Fruit fly (Drosophila melanogaster): ENCODE data around the gene CG13847.

Gene CG13847

DNA sequence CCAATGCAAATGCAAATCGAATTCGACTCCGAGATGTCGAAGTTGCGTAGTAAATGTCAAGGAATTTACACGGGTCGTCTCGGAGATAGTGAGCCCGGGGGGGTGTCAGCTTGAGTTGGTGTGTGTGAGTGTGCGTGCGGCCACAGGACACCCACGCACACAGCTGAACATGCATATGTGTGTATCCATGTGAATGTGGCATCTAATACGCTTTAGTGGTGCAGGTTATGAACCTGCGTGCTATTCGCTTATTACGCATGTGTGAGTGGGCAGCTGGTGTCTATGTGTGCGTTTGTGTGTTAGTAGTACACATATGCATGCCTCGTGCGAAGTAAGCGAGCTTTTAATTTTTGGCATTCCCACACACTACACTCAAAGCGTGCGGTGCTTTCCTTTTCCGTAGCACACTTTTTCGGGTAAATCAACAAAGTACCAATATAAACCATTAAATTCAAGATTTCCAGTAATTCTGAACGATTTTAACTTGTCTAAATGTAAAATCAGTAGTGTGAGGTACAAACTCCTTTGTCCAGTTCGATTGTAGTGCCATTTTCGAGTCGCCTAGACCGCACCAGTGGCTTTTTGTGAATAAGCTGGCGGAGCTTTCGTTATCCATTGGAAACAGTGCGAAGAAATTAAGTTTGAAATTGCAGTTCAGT, 33.0 kb upstream of the CG13847 start (continued):
- peak; percentile 80 for TF ChIP-seq CG8944 (GFP tag; optimal IDR thresholded peaks at IDR 0.05)
- TF ChIP-seq CG3407 (GFP tag; optimal IDR thresholded peaks at IDR 0.05) = peak; percentile 47
- peak; percentile 72 for TF ChIP-seq Hey (tag; optimal IDR thresholded peaks at IDR 0.05)
- TF ChIP-seq CG6654 (GFP tag; optimal IDR thresholded peaks at IDR 0.05) = peak; percentile 36
- TF ChIP-seq CG6272 (GFP tag; IDR thresholded peaks at IDR 0.05) = peak; percentile 74
- peak; percentile 81 for TF ChIP-seq CG12299 (tag; optimal IDR thresholded peaks at IDR 0.05)
- TF ChIP-seq CG7786 (GFP tag; optimal IDR thresholded peaks at IDR 0.05) = peak; percentile 87
- TF ChIP-seq knrl (GFP tag; IDR thresholded peaks at IDR 0.05; ENCODE audit: partially characterized antibody) = no peak
- peak; percentile 41 for TF ChIP-seq CG7928 (GFP tag; optimal IDR thresholded peaks at IDR 0.05)
- TF ChIP-seq CG31388 (GFP tag; optimal IDR thresholded peaks at IDR 0.05) = peak; percentile 67
- TF ChIP-seq CG9876 (GFP tag; optimal IDR thresholded peaks at IDR 0.05) = peak; percentile 80
- TF ChIP-seq slp2 (GFP tag; optimal IDR thresholded peaks at IDR 0.05) = peak; percentile 85
- no peak for TF ChIP-seq CG17568 (GFP tag; optimal IDR thresholded peaks at IDR 0.05)
- TF ChIP-seq Sry-δ (GFP tag; optimal IDR thresholded peaks at IDR 0.05) = peak; percentile 39
- TF ChIP-seq Bteb2 (GFP tag; optimal IDR thresholded peaks at IDR 0.05) = peak; percentile 79
- peak; percentile 72; the same call in 2 of the 3 replicates for TF ChIP-seq ase (GFP tag; IDR thresholded peaks at IDR 0.05)
- TF ChIP-seq CG10147 (GFP tag; optimal IDR thresholded peaks at IDR 0.05) = peak; percentile 89
- TF ChIP-seq CG11085 (GFP tag; IDR thresholded peaks at IDR 0.05) = peak; percentile 57
- TF ChIP-seq gsb-n (tag; optimal IDR thresholded peaks at IDR 0.05) = peak; percentile 53
- TF ChIP-seq CG4328 (GFP tag; optimal IDR thresholded peaks at IDR 0.05) = peak; percentile 65
- no peak for TF ChIP-seq CG14860 (GFP tag; IDR thresholded peaks at IDR 0.05; ENCODE audit: partially characterized antibody)
- peak; percentile 46 for TF ChIP-seq Gsc (GFP tag; IDR thresholded peaks at IDR 0.05)
- TF ChIP-seq CG13624 (GFP tag; optimal IDR thresholded peaks at IDR 0.05) = peak; percentile 89
- TF ChIP-seq psq (GFP tag; optimal IDR thresholded peaks at IDR 0.05) = no peak
- no peak for TF ChIP-seq dmrt11E (tag; optimal IDR thresholded peaks at IDR 0.05)
- peak; percentile 65 for TF ChIP-seq exex (tag; optimal IDR thresholded peaks at IDR 0.05)
- peak; percentile 78 for TF ChIP-seq CG7372 (GFP tag; IDR thresholded peaks at IDR 0.05)
- peak; percentile 87 for TF ChIP-seq CoRest (tag; optimal IDR thresholded peaks at IDR 0.05)
- no peak for TF ChIP-seq unc-4 (GFP tag; IDR thresholded peaks at IDR 0.05; ENCODE audit: partially characterized antibody)
- TF ChIP-seq ac (GFP tag; optimal IDR thresholded peaks at IDR 0.05) = no peak
- peak; percentile 83 for TF ChIP-seq crc (GFP tag; optimal IDR thresholded peaks at IDR 0.05)
- peak; percentile 71 for TF ChIP-seq CG3163 (GFP tag; optimal IDR thresholded peaks at IDR 0.05)
- TF ChIP-seq esg (GFP tag; conservative IDR thresholded peaks at IDR 0.05) = peak; percentile 83
- TF ChIP-seq Asciz (GFP tag; optimal IDR thresholded peaks at IDR 0.05) = peak; percentile 72
- TF ChIP-seq CG11560 (tag; IDR thresholded peaks at IDR 0.05) = peak; percentile 72; the same call in 2 of the 3 replicates
- TF ChIP-seq CG11723 (GFP tag; optimal IDR thresholded peaks at IDR 0.05) = peak; percentile 64
- peak in 1 of 2 experiments; percentile 75 for TF ChIP-seq bsh (GFP tag; optimal IDR thresholded peaks at IDR 0.05)
- no peak for TF ChIP-seq CG8290 (GFP tag; optimal IDR thresholded peaks at IDR 0.05)
- no peak for TF ChIP-seq CG8290 (tag; optimal IDR thresholded peaks at IDR 0.05)
- TF ChIP-seq CG12391 (tag; optimal IDR thresholded peaks at IDR 0.05) = peak; percentile 80
- peak; percentile 86 for TF ChIP-seq sug (tag; optimal IDR thresholded peaks at IDR 0.05)
- TF ChIP-seq grn (GFP tag; optimal IDR thresholded peaks at IDR 0.05) = no peak
- peak; percentile 86 for TF ChIP-seq bcd (GFP tag; optimal IDR thresholded peaks at IDR 0.05)
- peak; percentile 15 for TF ChIP-seq Usf (GFP tag; optimal IDR thresholded peaks at IDR 0.05)
- TF ChIP-seq Deaf1 (tag; optimal IDR thresholded peaks at IDR 0.05) = peak; percentile 70
- TF ChIP-seq CG15601 (tag; optimal IDR thresholded peaks at IDR 0.05) = no peak
- peak; percentile 82 for TF ChIP-seq CrebB (tag; optimal IDR thresholded peaks at IDR 0.05)
- peak; percentile 49 for TF ChIP-seq CG12236 (GFP tag; optimal IDR thresholded peaks at IDR 0.05)
- TF ChIP-seq bowl (GFP tag; IDR thresholded peaks at IDR 0.05) = peak; percentile 45; the same call in 1 of the 2 replicates
- TF ChIP-seq pzg (GFP tag; optimal IDR thresholded peaks at IDR 0.05) = peak; percentile 3

Data from whole organism, embryonic.